Fruit fly (Drosophila melanogaster): Measurements from ENCODE around the gene scny.

Gene scny

dm6 chr3L:5768532-5769497, at the start of gene scny, which contains the start of gene Ppat-Dpck:
Gene scny (plus strand): TSS chr3L:5769002.
Gene Ppat-Dpck (minus strand): TSS chr3L:5768794.
- TF ChIP-seq CG8478 (optimal IDR thresholded peaks at IDR 0.05) (no peak), CTCF (optimal IDR thresholded peaks at IDR 0.05) (peak in 1 of 2 experiments; percentile 6)

DNA sequence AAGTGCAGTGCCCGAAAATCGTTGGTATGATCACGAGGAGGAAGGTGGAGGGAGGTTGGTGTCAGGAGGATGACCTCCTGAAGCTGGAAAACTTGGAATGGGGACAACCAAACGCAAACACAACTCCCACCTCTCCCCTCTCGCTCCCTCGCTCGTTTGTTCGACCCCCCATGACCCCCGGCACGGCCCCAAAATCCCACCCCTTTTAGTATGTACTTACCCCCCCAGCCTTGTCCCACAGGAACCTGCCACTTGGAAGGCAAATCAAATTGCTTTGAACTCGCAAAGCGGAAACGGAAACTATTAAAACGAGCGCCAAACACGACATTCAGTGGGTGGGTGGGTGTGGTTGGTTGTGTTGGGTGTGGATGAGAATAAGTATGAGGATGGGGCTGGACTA, 37.2 kb upstream of the scny start:
- no peak for TF ChIP-seq CG8478 (optimal IDR thresholded peaks at IDR 0.05)
- TF ChIP-seq CTCF (optimal IDR thresholded peaks at IDR 0.05) = no peak

DNA sequence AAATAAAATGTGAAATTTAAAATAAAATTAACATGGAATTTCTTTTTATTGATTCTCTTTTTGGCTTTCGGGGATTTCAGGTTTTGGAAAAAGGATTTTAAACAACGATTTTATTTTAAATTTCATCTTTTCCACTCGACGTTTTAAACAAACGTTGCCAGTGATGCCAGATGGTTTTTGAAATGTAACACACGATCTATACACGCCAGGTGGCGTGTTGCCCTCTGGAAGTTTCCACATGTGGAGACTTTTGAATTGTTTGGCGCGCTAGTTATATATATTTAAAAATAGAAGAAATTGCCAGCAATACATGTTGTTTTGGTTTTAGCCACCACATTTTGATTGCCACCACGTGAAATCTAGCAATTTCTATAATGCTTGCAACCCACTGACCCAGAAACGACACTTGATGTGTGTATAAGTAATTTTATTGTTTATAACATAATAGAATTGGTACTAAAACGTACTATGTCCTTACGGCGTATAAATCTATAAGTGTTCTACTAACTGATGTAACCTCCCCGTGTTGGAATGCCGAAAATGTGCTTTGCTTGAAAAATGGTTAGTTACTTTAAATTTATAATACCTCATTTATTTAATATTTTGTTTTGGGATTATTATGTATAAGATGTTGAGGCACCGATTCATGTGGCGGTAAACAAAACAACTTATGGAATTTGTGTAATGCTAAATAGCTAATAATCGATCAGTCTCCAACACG, 19.0 kb upstream of the scny start:
- TF ChIP-seq CG8478 (optimal IDR thresholded peaks at IDR 0.05) (no peak), CTCF (optimal IDR thresholded peaks at IDR 0.05) (peak; percentile 86 to 96)

DNA sequence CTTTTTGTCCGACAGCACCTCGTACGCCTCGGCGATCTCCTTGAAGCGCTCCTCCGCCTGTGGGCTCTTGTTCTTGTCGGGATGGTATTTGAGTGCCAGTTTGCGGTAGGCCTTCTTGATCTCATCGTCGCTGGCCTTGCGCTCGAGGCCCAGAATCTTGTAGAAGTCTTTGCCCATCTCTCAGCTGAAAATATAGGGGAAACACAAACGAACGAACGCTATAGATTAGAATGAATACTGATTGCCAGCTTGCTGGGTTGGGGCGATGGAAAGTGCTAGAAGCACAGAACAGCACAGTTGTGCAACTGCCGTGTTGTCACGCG, 17.4 kb upstream of the scny start:
- no peak for TF ChIP-seq CTCF (optimal IDR thresholded peaks at IDR 0.05)
- no peak for TF ChIP-seq CG8478 (optimal IDR thresholded peaks at IDR 0.05)

DNA sequence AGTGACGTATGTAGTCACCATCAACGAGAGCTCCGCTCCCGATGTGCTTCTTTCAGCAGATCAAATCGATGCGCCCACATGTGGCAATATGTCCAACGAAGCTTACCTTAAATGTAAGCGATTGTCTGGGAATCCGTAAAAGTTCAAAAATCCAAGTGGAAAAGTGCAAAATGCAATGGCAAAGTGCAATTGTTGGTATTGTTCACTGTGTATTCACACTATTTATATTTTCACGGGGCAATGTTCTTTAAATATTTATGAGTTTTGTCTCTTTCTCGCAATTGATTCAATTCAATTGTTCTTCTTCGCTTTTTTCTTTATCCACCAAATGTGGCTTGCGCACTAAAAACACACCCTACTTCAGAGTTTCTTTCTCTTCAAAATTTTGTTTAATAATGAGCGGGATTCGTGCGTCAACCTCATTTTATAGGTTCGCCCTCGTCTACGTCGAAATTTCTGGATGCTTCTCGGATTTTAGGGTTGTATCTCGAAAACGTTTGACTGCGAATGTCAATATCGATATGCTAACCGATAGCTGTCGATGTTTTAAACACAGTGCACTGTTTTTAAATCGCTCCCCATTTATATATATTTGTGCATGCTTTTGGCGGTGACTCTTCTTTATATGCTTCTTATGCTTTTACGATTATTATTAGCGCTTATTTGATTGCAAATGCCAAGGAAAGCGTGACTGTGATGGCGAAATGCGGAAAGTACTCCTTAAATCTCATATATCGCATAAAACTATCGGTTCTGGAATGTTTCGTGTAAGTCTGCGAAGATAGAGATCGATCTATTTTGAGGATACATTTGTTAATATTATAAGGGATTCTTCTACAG, 16.8 kb upstream of the scny start, which contains the start of gene DnaJ-1:
Gene DnaJ-1 (minus strand): TSS at position 450 of the 840 bp plus-strand sequence.
- TF ChIP-seq CTCF (optimal IDR thresholded peaks at IDR 0.05) = peak in 1 of 2 experiments; percentile 13
- TF ChIP-seq CG8478 (optimal IDR thresholded peaks at IDR 0.05) = no peak

dm6 chr3L:5752903-5753604, 15.7 kb upstream of the scny start, which contains the start of gene Usp47:
Gene Usp47 (plus strand): TSS chr3L:5752973.
- no peak for TF ChIP-seq CG8478 (optimal IDR thresholded peaks at IDR 0.05)
- TF ChIP-seq CTCF (optimal IDR thresholded peaks at IDR 0.05) = peak in 1 of 2 experiments; percentile 26

DNA sequence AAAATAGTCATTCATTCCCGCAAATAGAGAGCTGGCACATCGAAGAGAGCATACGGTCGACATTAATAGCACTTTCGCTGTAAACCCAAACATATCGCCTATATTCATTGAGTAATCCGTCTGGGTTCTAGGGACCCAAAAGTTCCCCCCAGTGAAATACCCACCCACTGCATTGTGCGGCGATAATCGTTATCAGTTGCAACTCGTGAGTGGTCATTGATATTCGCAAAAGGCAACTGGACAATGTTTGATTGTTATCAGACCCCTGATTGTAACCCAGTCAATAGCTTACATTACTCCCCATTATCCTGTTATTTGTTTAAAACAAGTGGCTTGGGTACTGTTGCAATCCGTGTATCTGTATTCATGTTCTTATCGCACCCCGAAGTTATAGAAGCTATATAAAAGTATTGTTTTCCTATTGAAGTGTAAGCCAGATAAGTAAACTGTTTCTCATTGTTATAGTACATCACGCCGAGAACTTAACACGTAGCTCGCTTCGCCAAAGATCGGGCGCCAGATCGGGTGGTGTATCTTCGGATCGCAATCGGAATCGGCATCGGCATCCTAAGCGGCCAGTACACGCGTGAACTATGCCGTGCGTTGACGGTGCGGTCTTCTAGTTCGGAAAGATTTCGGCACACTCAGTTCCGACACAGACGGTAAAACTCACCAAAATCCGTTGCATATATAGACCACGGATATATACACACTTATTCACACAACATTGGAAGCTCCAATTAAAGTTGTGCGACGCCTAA, 15.0 kb upstream of the scny start:
- TF ChIP-seq CG8478 (optimal IDR thresholded peaks at IDR 0.05) (no peak), CTCF (optimal IDR thresholded peaks at IDR 0.05) (no peak)

dm6 chr3L:5764922-5765843, 3.6 kb upstream of the scny start, which contains the start of gene CG10576:
Gene CG10576 (minus strand): TSS chr3L:5765702.
- TF ChIP-seq CTCF (optimal IDR thresholded peaks at IDR 0.05) (peak; percentile 30 to 59), CG8478 (optimal IDR thresholded peaks at IDR 0.05) (no peak)

- no peak for TF ChIP-seq CG8478 (optimal IDR thresholded peaks at IDR 0.05)
Measured at dm6 chr3L:5765844-5766200, 3.0 kb upstream of the scny start, which contains the start of gene Txl. Gene Txl (plus strand): TSS chr3L:5765846.

- TF ChIP-seq CTCF (optimal IDR thresholded peaks at IDR 0.05) (no peak), CG8478 (optimal IDR thresholded peaks at IDR 0.05) (no peak)
Measured at dm6 chr3L:5770113-5770798, 1.5 kb downstream of the scny start.

DNA sequence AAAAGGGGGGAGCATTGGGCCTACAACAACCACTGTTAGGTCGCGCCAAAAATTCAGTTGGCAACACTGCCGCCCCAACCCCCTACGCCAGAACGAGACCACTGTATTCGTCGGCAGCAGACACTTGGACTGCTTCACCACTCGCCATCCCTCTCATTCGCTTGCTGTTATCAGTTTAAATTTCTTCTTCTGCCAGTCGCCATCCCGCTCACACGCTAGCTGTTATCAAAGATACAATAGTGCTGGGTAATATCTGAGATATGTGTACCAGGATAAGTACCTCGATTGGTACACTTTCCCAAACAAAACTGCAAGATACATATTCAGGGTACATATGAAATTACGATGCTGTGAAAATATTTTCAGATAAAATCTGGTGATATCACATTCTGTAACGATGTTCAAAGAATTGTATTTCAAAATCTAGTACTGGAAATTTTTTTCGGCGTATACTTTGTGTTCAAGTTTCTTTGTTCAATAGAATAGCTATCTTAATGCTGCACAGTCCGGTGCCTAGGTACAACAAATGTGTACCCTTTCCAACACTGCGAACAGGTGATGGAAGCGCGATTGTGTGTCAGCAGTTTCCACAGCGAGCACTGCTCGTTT, 2.1 kb downstream of the scny start:
- TF ChIP-seq CG8478 (optimal IDR thresholded peaks at IDR 0.05) = no peak
- TF ChIP-seq CTCF (optimal IDR thresholded peaks at IDR 0.05) = peak; percentile 38 to 61
